Worm (Caenorhabditis elegans): ENCODE measurements around the gene fbl-1.

fbl-1 gene

DNA sequence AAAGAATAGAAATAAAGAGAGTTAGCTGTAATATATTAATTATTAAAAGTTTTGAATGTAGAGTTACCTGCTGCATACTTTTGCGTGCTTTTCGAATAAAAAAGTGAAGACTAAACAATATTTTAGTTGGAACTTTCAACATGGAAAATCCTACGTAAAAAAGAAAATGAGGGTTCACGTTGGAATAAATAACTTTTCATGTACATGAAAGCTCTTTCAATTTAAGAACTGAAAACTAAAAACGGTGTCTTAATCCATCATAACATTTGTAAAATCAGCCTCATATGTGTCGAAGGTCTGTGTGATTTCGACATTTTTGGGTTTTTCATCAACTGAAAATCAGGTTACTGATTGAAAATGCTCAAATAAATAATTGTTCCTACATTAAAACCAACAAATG, 34.4 kb upstream of the fbl-1 start, which contains the start of gene ttr-9:
TSS of gene ttr-9 (minus strand) at position 101 of the 400 bp plus-strand sequence.
- no peak for TF ChIP-seq zip-8 (tag; optimal IDR thresholded peaks at IDR 0.05)
- TF ChIP-seq mls-2 (tag; optimal IDR thresholded peaks at IDR 0.05) = no peak
- TF ChIP-seq elt-1 (tag; optimal IDR thresholded peaks at IDR 0.05; ENCODE audit: borderline replicate concordance, insufficient read depth) = no peak
- TF ChIP-seq unc-39 (tag; optimal IDR thresholded peaks at IDR 0.05) = no peak

DNA sequence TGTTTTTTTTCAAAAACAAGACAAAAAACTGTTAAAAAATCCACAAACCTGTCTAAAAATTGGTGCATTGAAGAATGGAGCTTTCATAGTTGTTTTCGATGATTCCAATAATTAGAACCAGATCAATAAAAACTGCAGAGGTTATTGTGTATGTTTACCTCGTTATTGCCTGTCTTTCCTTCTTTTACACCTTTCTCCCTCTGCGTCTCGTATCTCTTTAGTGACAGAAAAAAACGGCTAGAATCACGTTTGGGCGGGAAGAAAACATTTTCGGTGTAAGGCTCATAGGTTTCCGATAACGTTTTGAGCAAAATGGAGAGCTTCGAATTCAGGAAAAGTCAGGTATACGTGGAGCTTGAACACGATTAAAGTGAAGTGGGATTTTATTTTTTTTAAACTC, 32.0 kb upstream of the fbl-1 start, which contains the start of gene ethe-1:
TSS of gene ethe-1 (minus strand) at position 150 of the 400 bp plus-strand sequence.
- TF ChIP-seq tbx-8 (GFP tag; optimal IDR thresholded peaks at IDR 0.05) = no peak
- no peak for TF ChIP-seq blmp-1 (tag; optimal IDR thresholded peaks at IDR 0.05)
- no peak for TF ChIP-seq drap-1 (GFP tag; optimal IDR thresholded peaks at IDR 0.05)
- TF ChIP-seq lsy-2 (tag; optimal IDR thresholded peaks at IDR 0.05) = no peak
- no peak for TF ChIP-seq mab-5 (tag; optimal IDR thresholded peaks at IDR 0.05)
- TF ChIP-seq M03D4.4 (tag; optimal IDR thresholded peaks at IDR 0.05) = no peak
- no peak for TF ChIP-seq sptf-1 (tag; optimal IDR thresholded peaks at IDR 0.05)
- no peak for TF ChIP-seq pha-4 (tag; optimal IDR thresholded peaks at IDR 0.05)
- no peak for TF ChIP-seq lin-13 (tag; optimal IDR thresholded peaks at IDR 0.05)
- TF ChIP-seq hlh-1 (tag; optimal IDR thresholded peaks at IDR 0.05) = no peak
- no peak for TF ChIP-seq ces-1 (GFP tag; optimal IDR thresholded peaks at IDR 0.05)
- TF ChIP-seq ceh-83 (GFP tag; optimal IDR thresholded peaks at IDR 0.05) = no peak
- TF ChIP-seq ham-2 (GFP tag; optimal IDR thresholded peaks at IDR 0.05) = no peak
- TF ChIP-seq unc-120 (tag; optimal IDR thresholded peaks at IDR 0.05; ENCODE audit: poor library complexity, severe bottlenecking) = no peak
- TF ChIP-seq nhr-28 (tag; optimal IDR thresholded peaks at IDR 0.05) = no peak
- no peak for TF ChIP-seq nhr-12 (tag; optimal IDR thresholded peaks at IDR 0.05)

DNA sequence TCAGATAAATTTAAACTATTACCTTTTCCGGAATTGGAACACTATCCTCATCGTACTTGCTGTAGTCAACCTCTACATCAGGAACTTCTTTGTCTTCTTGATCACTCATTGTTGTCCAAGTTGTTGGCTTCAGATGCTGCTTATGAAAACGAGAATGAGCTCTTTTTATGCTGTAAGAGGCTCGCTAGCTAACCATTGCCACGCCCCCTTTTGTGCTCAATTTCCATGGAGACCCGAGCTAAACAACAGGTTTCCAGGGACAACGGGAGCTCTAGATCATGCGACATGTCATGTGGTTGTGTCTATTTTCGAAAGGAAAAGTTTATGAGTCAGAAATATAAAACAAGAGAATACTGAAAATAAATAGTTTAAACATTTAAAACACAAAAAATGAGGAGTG, 30.2 kb upstream of the fbl-1 start, which contains the start of gene C33A12.4:
TSS of gene C33A12.4 (minus strand) at position 131 of the 400 bp plus-strand sequence.
- TF ChIP-seq hlh-1 (tag; optimal IDR thresholded peaks at IDR 0.05) = no peak
- TF ChIP-seq nhr-12 (tag; optimal IDR thresholded peaks at IDR 0.05) = no peak
- TF ChIP-seq unc-62 (GFP tag; optimal IDR thresholded peaks at IDR 0.05) = no peak
- no peak for TF ChIP-seq ceh-39 (tag; optimal IDR thresholded peaks at IDR 0.05)
- no peak for TF ChIP-seq elt-1 (tag; optimal IDR thresholded peaks at IDR 0.05; ENCODE audit: borderline replicate concordance, insufficient read depth)
- TF ChIP-seq nhr-28 (tag; optimal IDR thresholded peaks at IDR 0.05) = no peak
- TF ChIP-seq ham-2 (GFP tag; optimal IDR thresholded peaks at IDR 0.05) = no peak

DNA sequence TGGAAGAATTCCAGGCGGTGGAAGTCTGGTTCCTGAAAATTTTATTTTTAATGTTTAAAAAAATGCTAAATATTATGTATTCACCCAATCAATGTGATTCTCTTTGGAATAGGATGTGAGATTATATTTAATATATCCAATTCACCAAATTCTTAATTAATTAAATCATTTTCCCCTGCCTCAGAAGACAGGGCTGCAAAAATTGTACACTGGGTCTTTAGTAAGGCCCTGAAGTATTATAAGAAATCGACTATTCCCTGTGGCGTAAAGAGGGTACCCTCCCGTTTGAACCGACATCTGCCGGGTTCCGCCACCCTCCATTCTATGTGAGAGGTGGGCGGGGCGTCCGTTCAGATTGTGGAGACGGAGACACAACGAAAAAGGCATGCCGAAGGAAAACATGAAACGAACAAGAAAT, 29.4 kb upstream of the fbl-1 start:
- TF ChIP-seq elt-3 (tag; optimal IDR thresholded peaks at IDR 0.05) (peak; percentile 33), nhr-2 (tag; optimal IDR thresholded peaks at IDR 0.05) (peak; percentile 21), lsy-2 (tag; optimal IDR thresholded peaks at IDR 0.05) (peak; percentile 1), ces-1 (GFP tag; optimal IDR thresholded peaks at IDR 0.05) (peak; percentile 90), mab-5 (tag; optimal IDR thresholded peaks at IDR 0.05) (no peak), zip-8 (tag; optimal IDR thresholded peaks at IDR 0.05) (no peak), bed-3 (GFP tag; optimal IDR thresholded peaks at IDR 0.05) (no peak), nhr-28 (tag; optimal IDR thresholded peaks at IDR 0.05) (no peak), cnd-1 (tag; optimal IDR thresholded peaks at IDR 0.05) (peak; percentile 24), flh-1 (GFP tag; optimal IDR thresholded peaks at IDR 0.05) (peak; percentile 7), nhr-76 (tag; optimal IDR thresholded peaks at IDR 0.05) (no peak), mep-1 (tag; optimal IDR thresholded peaks at IDR 0.05) (peak; percentile 18), sptf-1 (tag; optimal IDR thresholded peaks at IDR 0.05) (peak; percentile 23), ceh-39 (tag; optimal IDR thresholded peaks at IDR 0.05) (peak; percentile 20), pha-4 (tag; optimal IDR thresholded peaks at IDR 0.05) (peak; percentile 26), ceh-43 (GFP tag; optimal IDR thresholded peaks at IDR 0.05) (no peak), ztf-11 (tag; optimal IDR thresholded peaks at IDR 0.05) (no peak), M03D4.4 (tag; optimal IDR thresholded peaks at IDR 0.05) (no peak), blmp-1 (tag; optimal IDR thresholded peaks at IDR 0.05) (peak; percentile 44), unc-62 (GFP tag; optimal IDR thresholded peaks at IDR 0.05) (peak; percentile 1), nhr-237 (tag; optimal IDR thresholded peaks at IDR 0.05) (peak; percentile 18), unc-120 (tag; optimal IDR thresholded peaks at IDR 0.05; ENCODE audit: poor library complexity, severe bottlenecking) (peak; percentile 9), mls-2 (tag; optimal IDR thresholded peaks at IDR 0.05) (peak; percentile 52)

DNA sequence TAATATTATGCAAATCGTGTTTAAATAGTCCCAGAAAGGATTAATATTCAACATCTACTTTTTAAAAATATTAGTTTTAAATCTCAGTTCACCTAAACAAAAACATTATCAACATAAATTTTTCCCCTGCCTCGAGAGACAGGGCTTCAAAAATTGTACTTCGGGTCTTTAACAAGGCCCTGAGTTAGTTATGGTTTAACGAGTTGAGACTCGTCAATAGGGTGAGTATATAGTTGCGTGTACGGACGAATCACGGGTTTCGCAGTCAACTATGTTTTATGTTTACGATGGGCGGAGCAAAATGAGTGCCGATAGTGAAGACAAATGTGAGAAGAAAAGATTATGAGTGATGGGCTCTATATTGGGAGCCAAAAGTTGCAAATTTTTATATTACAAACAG, 29.0 kb upstream of the fbl-1 start:
- TF ChIP-seq unc-62 (GFP tag; optimal IDR thresholded peaks at IDR 0.05) (no peak), nhr-76 (tag; optimal IDR thresholded peaks at IDR 0.05) (no peak), nhr-2 (tag; optimal IDR thresholded peaks at IDR 0.05) (no peak), flh-1 (GFP tag; optimal IDR thresholded peaks at IDR 0.05) (no peak), tbx-8 (GFP tag; optimal IDR thresholded peaks at IDR 0.05) (no peak)
